Worm (Caenorhabditis elegans): Measurements from ENCODE around the gene H28G03.2.

H28G03.2 gene

ce11 chrX:5168770-5169169 lies 36.8 kb upstream of the H28G03.2 start:
- no peak for TF ChIP-seq unc-62 (GFP tag; optimal IDR thresholded peaks at IDR 0.05)
- TF ChIP-seq lin-32 (GFP tag; optimal IDR thresholded peaks at IDR 0.05), result no peak
- no peak for TF ChIP-seq M03D4.4 (tag; optimal IDR thresholded peaks at IDR 0.05)
- TF ChIP-seq pha-4 (tag; optimal IDR thresholded peaks at IDR 0.05), result no peak
- no peak for TF ChIP-seq cnd-1 (tag; optimal IDR thresholded peaks at IDR 0.05)
- no peak for TF ChIP-seq lin-13 (tag; optimal IDR thresholded peaks at IDR 0.05)
- TF ChIP-seq elt-1 (tag; optimal IDR thresholded peaks at IDR 0.05; ENCODE audit: borderline replicate concordance, insufficient read depth), result no peak
- TF ChIP-seq mls-2 (tag; optimal IDR thresholded peaks at IDR 0.05), result no peak
- TF ChIP-seq ztf-11 (tag; optimal IDR thresholded peaks at IDR 0.05), result no peak

ce11 chrX:5171085-5171484 lies 34.5 kb upstream of the H28G03.2 start, which contains the start of gene T03G11.10:
TSS of gene T03G11.10 (minus strand) at chrX:5171185.
- TF ChIP-seq blmp-1 (tag; optimal IDR thresholded peaks at IDR 0.05) (no peak), elt-1 (tag; optimal IDR thresholded peaks at IDR 0.05; ENCODE audit: borderline replicate concordance, insufficient read depth) (no peak), ceh-39 (tag; optimal IDR thresholded peaks at IDR 0.05) (no peak), hlh-1 (tag; optimal IDR thresholded peaks at IDR 0.05) (no peak), unc-120 (tag; optimal IDR thresholded peaks at IDR 0.05; ENCODE audit: poor library complexity, severe bottlenecking) (no peak), zip-8 (tag; optimal IDR thresholded peaks at IDR 0.05) (no peak), elt-3 (tag; optimal IDR thresholded peaks at IDR 0.05) (no peak)

ce11 chrX:5174256-5174655 lies 31.3 kb upstream of the H28G03.2 start, which contains the start of gene zchc-1A:
TSS of gene zchc-1A (plus strand) at chrX:5174369.
- no peak for TF ChIP-seq cnd-1 (tag; optimal IDR thresholded peaks at IDR 0.05)
- no peak for TF ChIP-seq lin-32 (GFP tag; optimal IDR thresholded peaks at IDR 0.05)
- TF ChIP-seq ces-1 (GFP tag; optimal IDR thresholded peaks at IDR 0.05), result no peak
- no peak for TF ChIP-seq nhr-12 (tag; optimal IDR thresholded peaks at IDR 0.05)
- TF ChIP-seq zip-8 (tag; optimal IDR thresholded peaks at IDR 0.05), result no peak
- no peak for TF ChIP-seq tbx-8 (GFP tag; optimal IDR thresholded peaks at IDR 0.05)
- no peak for TF ChIP-seq lsy-2 (tag; optimal IDR thresholded peaks at IDR 0.05)
- TF ChIP-seq M03D4.4 (tag; optimal IDR thresholded peaks at IDR 0.05), result no peak
- TF ChIP-seq nhr-2 (tag; optimal IDR thresholded peaks at IDR 0.05), result no peak
- TF ChIP-seq elt-1 (tag; optimal IDR thresholded peaks at IDR 0.05; ENCODE audit: borderline replicate concordance, insufficient read depth), result no peak
- no peak for TF ChIP-seq hlh-1 (tag; optimal IDR thresholded peaks at IDR 0.05)
- TF ChIP-seq sem-2 (GFP tag; optimal IDR thresholded peaks at IDR 0.05), result no peak
- TF ChIP-seq bed-3 (GFP tag; optimal IDR thresholded peaks at IDR 0.05), result no peak

- TF ChIP-seq mep-1 (tag; optimal IDR thresholded peaks at IDR 0.05) (peak; percentile 19), nhr-28 (tag; optimal IDR thresholded peaks at IDR 0.05) (no peak)
Observed at ce11 chrX:5179050-5179449, 26.5 kb upstream of the H28G03.2 start, which contains the start of gene metl-9. TSS of gene metl-9 (minus strand) at chrX:5179150.

ce11 chrX:5179874-5180273 lies 25.7 kb upstream of the H28G03.2 start, which contains the start of gene sru-48:
TSS of gene sru-48 (plus strand) at chrX:5180174.
- TF ChIP-seq ztf-11 (tag; optimal IDR thresholded peaks at IDR 0.05), result no peak
- TF ChIP-seq mls-2 (tag; optimal IDR thresholded peaks at IDR 0.05), result no peak
- no peak for TF ChIP-seq M03D4.4 (tag; optimal IDR thresholded peaks at IDR 0.05)
- no peak for TF ChIP-seq cnd-1 (tag; optimal IDR thresholded peaks at IDR 0.05)
- no peak for TF ChIP-seq lin-32 (GFP tag; optimal IDR thresholded peaks at IDR 0.05)
- no peak for TF ChIP-seq zip-8 (tag; optimal IDR thresholded peaks at IDR 0.05)

- no peak for TF ChIP-seq ceh-83 (GFP tag; optimal IDR thresholded peaks at IDR 0.05)
- no peak for TF ChIP-seq nhr-28 (tag; optimal IDR thresholded peaks at IDR 0.05)
- TF ChIP-seq cnd-1 (tag; optimal IDR thresholded peaks at IDR 0.05), result no peak
- no peak for TF ChIP-seq nhr-2 (tag; optimal IDR thresholded peaks at IDR 0.05)
- TF ChIP-seq elt-3 (tag; optimal IDR thresholded peaks at IDR 0.05), result no peak
- TF ChIP-seq lsy-2 (tag; optimal IDR thresholded peaks at IDR 0.05), result no peak
- no peak for TF ChIP-seq lin-32 (GFP tag; optimal IDR thresholded peaks at IDR 0.05)
- no peak for TF ChIP-seq lin-13 (tag; optimal IDR thresholded peaks at IDR 0.05)
- no peak for TF ChIP-seq zip-8 (tag; optimal IDR thresholded peaks at IDR 0.05)
- no peak for TF ChIP-seq unc-120 (tag; optimal IDR thresholded peaks at IDR 0.05; ENCODE audit: poor library complexity, severe bottlenecking)
- no peak for TF ChIP-seq elt-1 (tag; optimal IDR thresholded peaks at IDR 0.05; ENCODE audit: borderline replicate concordance, insufficient read depth)
- TF ChIP-seq M03D4.4 (tag; optimal IDR thresholded peaks at IDR 0.05), result no peak
Observed at ce11 chrX:5183931-5184330, 21.6 kb upstream of the H28G03.2 start, which contains the start of gene T03G11.9. TSS of gene T03G11.9 (plus strand) at chrX:5184231.

- TF ChIP-seq sem-2 (GFP tag; optimal IDR thresholded peaks at IDR 0.05) (no peak), nhr-28 (tag; optimal IDR thresholded peaks at IDR 0.05) (no peak), cnd-1 (tag; optimal IDR thresholded peaks at IDR 0.05) (no peak), hlh-1 (tag; optimal IDR thresholded peaks at IDR 0.05) (no peak), zip-8 (tag; optimal IDR thresholded peaks at IDR 0.05) (no peak), ceh-83 (GFP tag; optimal IDR thresholded peaks at IDR 0.05) (no peak), ceh-43 (GFP tag; optimal IDR thresholded peaks at IDR 0.05) (no peak), lin-13 (tag; optimal IDR thresholded peaks at IDR 0.05) (no peak), nhr-237 (tag; optimal IDR thresholded peaks at IDR 0.05) (no peak), tbx-8 (GFP tag; optimal IDR thresholded peaks at IDR 0.05) (no peak)
Observed at ce11 chrX:5188977-5189376, 16.6 kb upstream of the H28G03.2 start, which contains the start of gene zig-6. TSS of gene zig-6 (minus strand) at chrX:5189077.
